Worm (Caenorhabditis elegans) whole organism, young adult: ENCODE measurements around the gene mcm-6.

ENCODE experiments used
- C06A6.2 ChIP-seq: fragments of 200-800 bp; sonication (Bioruptor generic); conservative IDR thresholded peaks from 2 replicates; pipeline ENCODE4 v1.3.6; 2022; ENCODE audit warnings: missing genetic modification characterization, missing compliant biosample characterization
- F10E7.11 ChIP-seq: sonication (generic microtip); optimal IDR thresholded peaks from 2 replicates; lab custom pipeline; 2017; ENCODE audit warnings: mild to moderate bottlenecking, missing genetic modification characterization, moderate library complexity, missing compliant biosample characterization
- F22D6.2 ChIP-seq: sonication (generic microtip); optimal IDR thresholded peaks from 2 replicates; lab custom pipeline; 2016; ENCODE audit warnings: mild to moderate bottlenecking, missing genetic modification characterization, missing compliant biosample characterization
- F33H1.4 ChIP-seq: fragments of 200-800 bp; sonication (Bioruptor generic); IDR thresholded peaks from 2 replicates; pipeline ENCODE4 v1.3.6; 2022; ENCODE audit warnings: missing genetic modification reagents, missing genetic modification characterization, missing compliant biosample characterization
- F37B4.10 ChIP-seq: fragments of 200-800 bp; sonication (Bioruptor generic); IDR thresholded peaks from 2 replicates; pipeline ENCODE4 v1.3.6; 2022; ENCODE audit warnings: missing genetic modification characterization, missing compliant biosample characterization
- F52B5.7 ChIP-seq: sonication (generic microtip); optimal IDR thresholded peaks from 2 replicates; lab custom pipeline; 2016; ENCODE audit warnings: mild to moderate bottlenecking, missing genetic modification characterization, missing compliant biosample characterization
- F57C9.4 ChIP-seq: sonication (generic microtip); optimal IDR thresholded peaks from 2 replicates; lab custom pipeline; 2017; ENCODE audit warnings: mild to moderate bottlenecking, missing genetic modification characterization, missing compliant biosample characterization
- T07F8.4 ChIP-seq: sonication (generic microtip); optimal IDR thresholded peaks from 2 replicates; lab custom pipeline; 2016; ENCODE audit warnings: mild to moderate bottlenecking, missing genetic modification characterization, moderate library complexity, missing compliant biosample characterization
- T26A5.8 ChIP-seq: sonication (generic microtip); optimal IDR thresholded peaks from 2 replicates; lab custom pipeline; 2016; ENCODE audit warnings: missing genetic modification characterization, missing compliant biosample characterization
- Y53F4B.3 ChIP-seq: fragments of 200-800 bp; sonication (Bioruptor generic); IDR thresholded peaks from 2 replicates; pipeline ENCODE4 v1.3.6; 2022; ENCODE audit warnings: missing genetic modification reagents, missing genetic modification characterization, missing compliant biosample characterization
- Y53G8AR.9 ChIP-seq: fragments of 200-800 bp; sonication (Bioruptor generic); conservative IDR thresholded peaks from 2 replicates; pipeline ENCODE4 v1.3.6; 2022; ENCODE audit warnings: missing genetic modification reagents, missing genetic modification characterization, missing compliant biosample characterization
- Y56A3A.18 ChIP-seq: fragments of 200-800 bp; sonication (Bioruptor generic); IDR thresholded peaks from 2 replicates; pipeline ENCODE4 v1.3.6; 2022; ENCODE audit warnings: missing genetic modification reagents, missing genetic modification characterization, missing compliant biosample characterization
- Y79H2A.3 ChIP-seq: fragments of 200-800 bp; sonication (Bioruptor generic); conservative IDR thresholded peaks from 2 replicates; pipeline ENCODE4 v1.3.6; 2022; ENCODE audit warnings: missing genetic modification reagents, missing genetic modification characterization, missing compliant biosample characterization
- Y95B8A.8 ChIP-seq: fragments of 200-800 bp; sonication (Bioruptor generic); IDR thresholded peaks from 2 replicates; pipeline ENCODE4 v1.3.6; 2022; ENCODE audit warnings: missing genetic modification reagents, missing genetic modification characterization, missing compliant biosample characterization
- akir-1 ChIP-seq: fragments of 200-800 bp; sonication (Bioruptor generic); optimal IDR thresholded peaks from 2 replicates; lab custom pipeline; 2018; ENCODE audit warnings: mild to moderate bottlenecking, missing genetic modification characterization, moderate library complexity, missing compliant biosample characterization
- ama-1 ChIP-seq, 3 experiments: fragments of 150-350 bp in 1 of 3; sonication (generic microtip) in 2 of 3; optimal IDR thresholded peaks; 2 replicates each; lab custom pipeline; 2014 to 2018; ENCODE audit warnings: missing biosample characterization in 2 of 3, missing genetic modification characterization in 2 of 3, missing genetic modification reagents in 2 of 3
- attf-3 ChIP-seq: fragments of 200-800 bp; sonication (Bioruptor generic); conservative IDR thresholded peaks from 2 replicates; pipeline ENCODE4 v1.3.6; 2022; ENCODE audit warnings: missing genetic modification reagents, missing genetic modification characterization, missing compliant biosample characterization
- bed-1 ChIP-seq: fragments of 200-800 bp; sonication (Bioruptor generic); IDR thresholded peaks from 2 replicates; pipeline ENCODE4 v1.3.6; 2022; ENCODE audit warnings: missing genetic modification reagents, missing genetic modification characterization, missing compliant biosample characterization
- ccch-3 ChIP-seq: fragments of 200-800 bp; sonication (Bioruptor generic); optimal IDR thresholded peaks from 2 replicates; lab custom pipeline; 2018; ENCODE audit warnings: mild to moderate bottlenecking, missing genetic modification characterization, missing compliant biosample characterization
- cebp-1 ChIP-seq, 2 experiments: fragments of 200-800 bp in 1 of 2; sonication (Bioruptor generic) in 1 of 2; sonication (generic microtip) in 1 of 2; IDR thresholded peaks in 1 of 2; optimal IDR thresholded peaks in 1 of 2; 2 replicates each; pipeline versions ENCODE4 v1.3.6 to Lab custom; 2017 to 2022; ENCODE audit warnings: missing compliant biosample characterization in 2 of 2, missing genetic modification characterization in 2 of 2, mild to moderate bottlenecking in 1 of 2, missing genetic modification reagents in 1 of 2, moderate library complexity in 1 of 2
- cebp-2 ChIP-seq: fragments of 200-800 bp; sonication (Bioruptor generic); IDR thresholded peaks from 2 replicates; pipeline ENCODE4 v1.3.6; 2022; ENCODE audit warnings: missing genetic modification characterization, missing compliant biosample characterization
- ceh-91 ChIP-seq: fragments of 200-800 bp; sonication (Bioruptor generic); IDR thresholded peaks from 2 replicates; pipeline ENCODE4 v1.3.6; 2022; ENCODE audit warnings: missing genetic modification reagents, missing genetic modification characterization, missing compliant biosample characterization
- dpff-1 ChIP-seq: sonication (generic microtip); optimal IDR thresholded peaks from 2 replicates; lab custom pipeline; 2017; ENCODE audit warnings: mild to moderate bottlenecking, missing genetic modification characterization, missing compliant biosample characterization
- efl-1 ChIP-seq: fragments of 150-350 bp; optimal IDR thresholded peaks from 2 replicates; lab custom pipeline; 2014; ENCODE audit warnings: missing biosample characterization, missing genetic modification reagents, missing genetic modification characterization
- egl-18 ChIP-seq: fragments of 200-800 bp; sonication (Bioruptor generic); IDR thresholded peaks from 2 replicates; pipeline ENCODE4 v1.3.6; 2022; ENCODE audit warnings: missing genetic modification reagents, missing genetic modification characterization, missing compliant biosample characterization
- fkh-3 ChIP-seq: sonication (generic microtip); optimal IDR thresholded peaks from 2 replicates; lab custom pipeline; 2016; ENCODE audit warnings: mild to moderate bottlenecking, missing genetic modification characterization, missing compliant biosample characterization
- hlh-26 ChIP-seq: fragments of 200-800 bp; sonication (Bioruptor generic); conservative IDR thresholded peaks from 2 replicates; pipeline ENCODE4 v1.3.6; 2022; ENCODE audit warnings: missing genetic modification reagents, missing genetic modification characterization, missing compliant biosample characterization
- hmg-20 ChIP-seq: fragments of 200-800 bp; sonication (Bioruptor generic); IDR thresholded peaks from 2 replicates; pipeline ENCODE4 v1.3.6; 2022; ENCODE audit warnings: missing genetic modification reagents, missing genetic modification characterization, missing compliant biosample characterization
- hrde-1 ChIP-seq: sonication (generic microtip); optimal IDR thresholded peaks from 2 replicates; lab custom pipeline; 2016; ENCODE audit warnings: missing genetic modification characterization, mild to moderate bottlenecking, missing compliant biosample characterization, moderate library complexity, missing genotype, missing genetic modification reagents, borderline replicate concordance
- let-607 ChIP-seq, 2 experiments: fragments of 200-800 bp in 1 of 2; sonication (Bioruptor generic) in 1 of 2; sonication (generic microtip) in 1 of 2; optimal IDR thresholded peaks; 2 replicates each; lab custom pipeline; 2016 to 2018; ENCODE audit warnings: mild to moderate bottlenecking in 2 of 2, missing compliant biosample characterization in 2 of 2, missing genetic modification characterization in 2 of 2, moderate library complexity in 2 of 2, missing genotype in 1 of 2
- lsy-27 ChIP-seq: sonication (generic microtip); optimal IDR thresholded peaks from 2 replicates; lab custom pipeline; 2017; ENCODE audit warnings: missing genetic modification characterization, mild to moderate bottlenecking, missing compliant biosample characterization, antibody characterized with exemption, missing genotype, borderline replicate concordance; ENCODE audit not compliant: insufficient read depth
- madf-6 ChIP-seq: fragments of 200-800 bp; sonication (Bioruptor generic); IDR thresholded peaks from 2 replicates; pipeline ENCODE4 v1.3.6; 2022; ENCODE audit warnings: missing genetic modification reagents, missing genetic modification characterization, missing compliant biosample characterization
- madf-8 ChIP-seq: fragments of 200-800 bp; sonication (Bioruptor generic); conservative IDR thresholded peaks from 2 replicates; pipeline ENCODE4 v1.3.6; 2022; ENCODE audit warnings: missing genetic modification reagents, missing genetic modification characterization, missing compliant biosample characterization
- nhr-120 ChIP-seq: fragments of 200-800 bp; sonication (Bioruptor generic); IDR thresholded peaks from 2 replicates; pipeline ENCODE4 v1.3.6; 2022; ENCODE audit warnings: missing genetic modification characterization, missing compliant biosample characterization
- pbrm-1 ChIP-seq: fragments of 200-800 bp; sonication (Bioruptor generic); IDR thresholded peaks from 2 replicates; pipeline ENCODE4 v1.3.6; 2022; ENCODE audit warnings: missing genetic modification reagents, missing genetic modification characterization, missing compliant biosample characterization
- snpc-1.1 ChIP-seq: sonication (generic microtip); optimal IDR thresholded peaks from 2 replicates; lab custom pipeline; 2017; ENCODE audit warnings: missing genetic modification characterization, mild to moderate bottlenecking, missing compliant biosample characterization, antibody characterized with exemption, moderate library complexity, missing genotype, missing genetic modification reagents; ENCODE audit not compliant: insufficient read depth
- tbp1 ChIP-seq: fragments of 200-800 bp; sonication (Bioruptor generic); optimal IDR thresholded peaks from 2 replicates; lab custom pipeline; 2018; ENCODE audit warnings: mild to moderate bottlenecking, missing genetic modification characterization, missing compliant biosample characterization
- tlf-1 ChIP-seq: fragments of 200-800 bp; sonication (Bioruptor generic); optimal IDR thresholded peaks from 2 replicates; lab custom pipeline; 2018; ENCODE audit warnings: mild to moderate bottlenecking, missing genetic modification characterization, missing compliant biosample characterization
- xnd-1 ChIP-seq: sonication (generic microtip); optimal IDR thresholded peaks from 2 replicates; lab custom pipeline; 2016; ENCODE audit warnings: missing genotype, missing genetic modification reagents, missing genetic modification characterization, missing compliant biosample characterization
- zfh-2 ChIP-seq: fragments of 200-800 bp; sonication (Bioruptor generic); conservative IDR thresholded peaks from 2 replicates; pipeline ENCODE4 v1.3.6; 2022; ENCODE audit warnings: missing genetic modification reagents, missing genetic modification characterization, missing compliant biosample characterization
- ztf-18 ChIP-seq: sonication (generic microtip); optimal IDR thresholded peaks from 2 replicates; lab custom pipeline; 2016; ENCODE audit warnings: missing genotype, mild to moderate bottlenecking, missing genetic modification characterization, missing compliant biosample characterization
- ztf-22 ChIP-seq: fragments of 200-800 bp; sonication (Bioruptor generic); optimal IDR thresholded peaks from 2 replicates; lab custom pipeline; 2018; ENCODE audit warnings: mild to moderate bottlenecking, missing genetic modification characterization, moderate library complexity, missing compliant biosample characterization
- ztf-28 ChIP-seq: fragments of 200-800 bp; sonication (Bioruptor generic); IDR thresholded peaks from 2 replicates; pipeline ENCODE4 v1.3.6; 2022; ENCODE audit warnings: missing genetic modification reagents, missing genetic modification characterization, missing compliant biosample characterization
- ztf-3 ChIP-seq: fragments of 200-800 bp; sonication (Bioruptor generic); optimal IDR thresholded peaks from 2 replicates; lab custom pipeline; 2018; ENCODE audit warnings: mild to moderate bottlenecking, missing genetic modification characterization, missing compliant biosample characterization

mcm-6 gene

ce11 chrIII:9760184-9760583, 34.0 kb upstream of the mcm-6 start (continued):
- TF ChIP-seq cebp-2 (GFP tag; lab: Robert Waterston, UW) (0 out of 2 replicates have a peak, but pooled peaks have one; percentile 21), cebp-1 (GFP tag; IDR thresholded peaks at IDR 0.05; lab: Robert Waterston, UW) (no peak), cebp-1 (tag; optimal IDR thresholded peaks at IDR 0.05; lab: Kevin White, UChicago) (no peak), madf-8 (GFP tag; lab: Robert Waterston, UW) (0 out of 2 replicates have a peak, but pooled peaks have one; percentile 23), Y53G8AR.9 (GFP tag; lab: Robert Waterston, UW) (0 out of 2 replicates have a peak, but pooled peaks have one; percentile 18), Y95B8A.8 (GFP tag; lab: Robert Waterston, UW) (peak; percentile 35; the same call in 1 of the 2 replicates), Y53F4B.3 (GFP tag; lab: Robert Waterston, UW) (no peak), F37B4.10 (no peak), ceh-91 (no peak), hrde-1 (tag; lab: Kevin White, UChicago) (peak; percentile 75), C06A6.2 (GFP tag; lab: Robert Waterston, UW) (no peak), F33H1.4 (GFP tag; lab: Robert Waterston, UW) (no peak)

- peak; percentile 76 for TF ChIP-seq madf-6 (GFP tag; lab: Robert Waterston, UW)
- no peak for TF ChIP-seq pbrm-1 (GFP tag; lab: Robert Waterston, UW)
- TF ChIP-seq fkh-3 (tag; lab: Kevin White, UChicago), result no peak
- TF ChIP-seq akir-1 (GFP tag; lab: Kevin White, UChicago), result no peak
- no peak for TF ChIP-seq ama-1 (optimal IDR thresholded peaks at IDR 0.05; lab: Kevin White, UChicago)
- TF ChIP-seq ama-1 (GFP tag; optimal IDR thresholded peaks at IDR 0.05; lab: Kevin White, UChicago), result no peak
- no peak for TF ChIP-seq bed-1
- no peak for TF ChIP-seq ccch-3 (GFP tag; lab: Kevin White, UChicago)
- no peak for TF ChIP-seq attf-3 (GFP tag; lab: Robert Waterston, UW)
- TF ChIP-seq Y95B8A.8 (GFP tag; lab: Robert Waterston, UW), result no peak
- no peak for TF ChIP-seq tbp1 (GFP tag; lab: Kevin White, UChicago)
- no peak for TF ChIP-seq egl-18 (GFP tag; lab: Robert Waterston, UW)
- no peak for TF ChIP-seq T07F8.4 (tag; lab: Kevin White, UChicago)
- no peak for TF ChIP-seq hmg-20 (GFP tag; lab: Robert Waterston, UW)
- TF ChIP-seq F22D6.2, result no peak
- no peak for TF ChIP-seq Y79H2A.3 (GFP tag; lab: Robert Waterston, UW)
- TF ChIP-seq F57C9.4 (tag; lab: Kevin White, UChicago), result no peak
- TF ChIP-seq snpc-1.1 (tag; lab: Kevin White, UChicago), result no peak
- no peak for TF ChIP-seq ztf-18 (tag; lab: Kevin White, UChicago)
- no peak for TF ChIP-seq Y53G8AR.9 (GFP tag; lab: Robert Waterston, UW)
- TF ChIP-seq lsy-27 (tag; lab: Kevin White, UChicago), result no peak
- no peak for TF ChIP-seq ztf-3 (GFP tag; lab: Kevin White, UChicago)
- no peak for TF ChIP-seq dpff-1 (tag; lab: Kevin White, UChicago)
- peak; percentile 50 for TF ChIP-seq madf-8 (GFP tag; lab: Robert Waterston, UW)
- TF ChIP-seq hlh-26 (GFP tag; lab: Robert Waterston, UW), result no peak
- no peak for TF ChIP-seq T26A5.8
- TF ChIP-seq F33H1.4 (GFP tag; lab: Robert Waterston, UW), result peak; percentile 81
- TF ChIP-seq cebp-1 (GFP tag; IDR thresholded peaks at IDR 0.05; lab: Robert Waterston, UW), result no peak
- no peak for TF ChIP-seq cebp-1 (tag; optimal IDR thresholded peaks at IDR 0.05; lab: Kevin White, UChicago)
- TF ChIP-seq F10E7.11 (tag; lab: Kevin White, UChicago), result no peak
- TF ChIP-seq let-607 (tag; optimal IDR thresholded peaks at IDR 0.05; lab: Kevin White, UChicago), result no peak
- no peak for TF ChIP-seq nhr-120
- peak; percentile 16 for TF ChIP-seq efl-1
- no peak for TF ChIP-seq Y56A3A.18
- TF ChIP-seq ztf-22, result no peak
- TF ChIP-seq zfh-2 (GFP tag; lab: Robert Waterston, UW), result no peak
- no peak for TF ChIP-seq F52B5.7 (tag; lab: Kevin White, UChicago)
- peak; percentile 64 for TF ChIP-seq xnd-1 (tag; lab: Kevin White, UChicago)
- TF ChIP-seq ztf-28 (GFP tag; lab: Robert Waterston, UW), result no peak
- no peak for TF ChIP-seq tlf-1 (GFP tag; lab: Kevin White, UChicago)
These were observed 31.9 kb upstream of the mcm-6 start, which contains the start of gene gcc-2 for ce11 chrIII:9762093-9762748. TSS of gene gcc-2 (minus strand) at chrIII:9762143.
